Worm (Caenorhabditis elegans): Measurements from ENCODE around the gene T04C12.1.

The T04C12.1 gene

DNA sequence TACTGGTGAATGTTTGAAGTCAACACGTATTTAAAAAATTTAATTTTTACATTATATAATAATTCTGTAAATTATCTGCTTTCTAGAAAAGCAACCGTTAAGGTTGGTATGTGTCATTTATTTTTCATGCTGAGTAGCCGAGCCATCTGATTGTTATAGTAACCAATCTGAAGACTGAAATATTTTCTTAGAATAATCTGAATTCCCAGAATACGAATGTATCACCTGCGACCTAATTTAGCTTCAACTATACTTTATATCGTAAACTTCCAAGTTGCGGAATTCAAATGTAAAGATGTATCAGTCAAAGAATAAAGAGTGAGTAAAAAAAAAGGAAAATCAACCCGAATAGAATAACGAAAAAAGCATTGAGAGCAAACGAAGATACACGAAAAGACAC lies 25.8 kb downstream of the T04C12.1 start:
- TF ChIP-seq cog-1 (tag; optimal IDR thresholded peaks at IDR 0.05): no peak
- no peak for TF ChIP-seq ztf-29 (GFP tag; IDR thresholded peaks at IDR 0.05)
- no peak for TF ChIP-seq med-1 (GFP tag; optimal IDR thresholded peaks at IDR 0.05; ENCODE audit: insufficient read depth)

DNA sequence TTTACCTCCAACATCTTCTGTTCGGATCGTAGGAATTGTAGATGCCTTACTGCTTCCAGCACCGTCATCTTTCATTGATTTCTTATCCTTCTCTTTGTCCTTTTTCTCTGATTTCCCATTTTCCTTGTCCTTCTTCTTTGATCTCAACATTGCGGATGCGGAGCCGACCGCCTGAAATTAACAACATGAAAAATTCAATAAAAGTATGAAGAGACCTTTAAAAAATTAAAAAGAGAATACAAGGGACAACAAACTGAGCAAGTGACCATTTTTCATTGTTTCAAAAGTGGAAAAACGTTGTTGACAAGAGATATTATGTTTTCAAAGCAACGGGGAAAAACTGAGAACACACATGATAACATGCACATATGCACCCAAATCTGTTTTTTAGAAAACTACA lies 28.4 kb downstream of the T04C12.1 start:
- no peak for TF ChIP-seq med-1 (GFP tag; optimal IDR thresholded peaks at IDR 0.05; ENCODE audit: insufficient read depth)
- TF ChIP-seq flt-1 (GFP tag; IDR thresholded peaks at IDR 0.05): no peak
- no peak for TF ChIP-seq ztf-23 (GFP tag; IDR thresholded peaks at IDR 0.05)
- TF ChIP-seq klf-2 (GFP tag; conservative IDR thresholded peaks at IDR 0.05): no peak
- no peak for TF ChIP-seq ztf-29 (GFP tag; IDR thresholded peaks at IDR 0.05)
- TF ChIP-seq T22C8.4 (GFP tag; IDR thresholded peaks at IDR 0.05): no peak
- no peak for TF ChIP-seq tab-1 (GFP tag; IDR thresholded peaks at IDR 0.05)
- TF ChIP-seq cog-1 (tag; optimal IDR thresholded peaks at IDR 0.05): no peak

DNA sequence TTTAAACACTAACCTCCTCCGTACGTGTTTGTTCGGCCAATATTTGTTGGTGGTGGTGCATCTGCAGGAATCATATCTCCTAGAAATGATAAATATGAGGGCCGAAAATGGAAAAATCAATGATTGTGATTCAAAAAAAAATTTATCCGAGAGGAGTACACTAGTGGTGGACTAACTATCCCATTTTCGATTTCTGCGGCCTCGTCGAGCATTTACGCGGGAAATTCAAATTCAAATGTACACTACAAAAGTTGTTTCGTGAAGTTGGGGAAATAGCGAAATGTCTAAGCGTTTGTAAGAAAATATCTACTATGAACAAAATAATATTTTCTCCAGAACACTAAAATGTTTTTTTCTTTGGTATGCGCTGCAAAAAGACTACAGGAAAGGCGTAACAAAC lies 29.8 kb downstream of the T04C12.1 start:
- TF ChIP-seq T22C8.4 (GFP tag; IDR thresholded peaks at IDR 0.05) (peak; percentile 38; the same call in 1 of the 2 replicates), ztf-29 (GFP tag; IDR thresholded peaks at IDR 0.05) (no peak), ztf-23 (GFP tag; IDR thresholded peaks at IDR 0.05) (peak; percentile 71), flt-1 (GFP tag; IDR thresholded peaks at IDR 0.05) (peak; percentile 47; the same call in 1 of the 2 replicates), ref-1 (GFP tag; conservative IDR thresholded peaks at IDR 0.05) (no peak), cog-1 (tag; optimal IDR thresholded peaks at IDR 0.05) (peak; percentile 39), klf-2 (GFP tag; conservative IDR thresholded peaks at IDR 0.05) (no peak), tab-1 (GFP tag; IDR thresholded peaks at IDR 0.05) (no peak), med-1 (GFP tag; optimal IDR thresholded peaks at IDR 0.05; ENCODE audit: insufficient read depth) (no peak)

DNA sequence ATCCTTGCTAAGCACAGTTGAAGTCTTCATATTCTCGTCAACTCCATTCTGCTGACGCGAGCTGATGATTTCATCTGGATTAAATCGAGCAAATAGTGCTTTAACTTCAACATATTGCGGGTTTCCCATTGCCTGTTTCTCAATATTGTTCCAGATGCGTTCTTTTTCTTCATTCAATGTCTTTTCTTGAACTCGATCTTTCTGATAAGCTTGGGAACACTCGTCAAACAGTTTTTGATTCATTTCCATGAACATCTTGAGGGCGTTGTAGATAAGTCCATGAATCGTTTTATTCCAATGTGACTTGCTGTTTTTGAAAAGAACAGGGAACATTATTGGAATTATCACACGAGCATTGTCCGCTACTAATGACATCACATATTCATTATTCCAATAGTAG lies 31.3 kb downstream of the T04C12.1 start:
- TF ChIP-seq tab-1 (GFP tag; IDR thresholded peaks at IDR 0.05) (no peak), T22C8.4 (GFP tag; IDR thresholded peaks at IDR 0.05) (no peak), klf-2 (GFP tag; conservative IDR thresholded peaks at IDR 0.05) (no peak), flt-1 (GFP tag; IDR thresholded peaks at IDR 0.05) (no peak), med-1 (GFP tag; optimal IDR thresholded peaks at IDR 0.05; ENCODE audit: insufficient read depth) (no peak), ztf-29 (GFP tag; IDR thresholded peaks at IDR 0.05) (no peak), cog-1 (tag; optimal IDR thresholded peaks at IDR 0.05) (no peak), ref-1 (GFP tag; conservative IDR thresholded peaks at IDR 0.05) (no peak), ztf-23 (GFP tag; IDR thresholded peaks at IDR 0.05) (no peak)

DNA sequence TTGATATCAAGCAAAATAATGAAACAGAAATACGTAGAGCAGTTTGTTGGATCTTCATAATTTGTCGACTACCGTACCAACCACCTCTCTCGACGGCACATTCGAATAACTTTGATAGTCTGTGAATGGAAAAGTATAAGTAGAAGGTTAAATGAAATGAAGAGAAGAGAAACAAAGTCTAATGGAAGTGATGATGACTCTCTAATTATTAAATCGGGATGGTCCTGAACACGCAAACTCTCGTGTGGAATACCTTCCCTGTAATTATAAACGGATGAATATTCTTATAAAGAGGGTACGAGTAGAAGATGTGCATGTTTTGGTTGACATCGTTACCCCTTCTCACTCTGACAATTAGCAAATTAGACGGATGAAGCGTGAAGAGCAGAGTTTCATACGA lies 36.3 kb downstream of the T04C12.1 start, which contains the start of the genes C13G3.12 and hot-6:
Gene C13G3.12 (minus strand): TSS at position 101 of the 400 bp plus-strand sequence.
Gene hot-6 (minus strand): TSS at position 121 of the 400 bp plus-strand sequence.
- TF ChIP-seq T22C8.4 (GFP tag; IDR thresholded peaks at IDR 0.05) (no peak), ref-1 (GFP tag; conservative IDR thresholded peaks at IDR 0.05) (no peak), klf-2 (GFP tag; conservative IDR thresholded peaks at IDR 0.05) (no peak), ztf-29 (GFP tag; IDR thresholded peaks at IDR 0.05) (no peak), cog-1 (tag; optimal IDR thresholded peaks at IDR 0.05) (no peak), med-1 (GFP tag; optimal IDR thresholded peaks at IDR 0.05; ENCODE audit: insufficient read depth) (no peak)

DNA sequence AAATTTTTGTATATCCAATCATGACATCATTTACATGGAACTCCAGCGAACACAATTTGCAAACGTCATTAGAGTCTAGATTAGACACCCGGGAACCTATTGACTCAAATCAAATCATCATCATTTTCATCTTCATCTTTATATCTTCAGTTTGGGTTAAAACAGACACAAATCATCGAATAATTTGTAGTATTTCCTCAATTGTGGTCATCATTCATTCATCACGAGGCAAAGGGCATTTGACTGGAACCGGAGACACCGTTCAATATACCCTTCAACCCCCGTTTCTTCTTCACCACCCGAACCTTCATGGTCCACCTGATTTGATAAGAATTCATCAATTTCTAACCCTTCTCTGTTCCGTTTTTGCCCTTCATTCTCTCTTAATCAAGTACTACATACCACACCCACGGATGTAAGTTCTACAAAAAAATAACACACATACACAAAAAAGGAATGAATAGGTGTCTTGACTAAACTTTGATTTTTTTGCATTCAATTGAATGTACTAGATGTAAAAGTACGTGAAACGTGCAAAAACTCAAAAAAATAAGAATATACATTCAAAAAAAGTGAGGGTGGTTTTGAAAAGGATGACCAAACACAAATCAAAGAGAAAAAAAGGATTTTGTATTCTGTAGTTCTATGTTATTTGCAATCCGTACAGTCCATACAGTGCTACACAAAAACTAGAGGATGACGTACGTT lies 42.1 kb downstream of the T04C12.1 start:
- TF ChIP-seq ref-1 (GFP tag; conservative IDR thresholded peaks at IDR 0.05) (no peak), ztf-29 (GFP tag; IDR thresholded peaks at IDR 0.05) (no peak), tab-1 (GFP tag; IDR thresholded peaks at IDR 0.05) (no peak), klf-2 (GFP tag; conservative IDR thresholded peaks at IDR 0.05) (no peak), flt-1 (GFP tag; IDR thresholded peaks at IDR 0.05) (no peak), cog-1 (tag; optimal IDR thresholded peaks at IDR 0.05) (no peak), T22C8.4 (GFP tag; IDR thresholded peaks at IDR 0.05) (no peak), ztf-23 (GFP tag; IDR thresholded peaks at IDR 0.05) (no peak), med-1 (GFP tag; optimal IDR thresholded peaks at IDR 0.05; ENCODE audit: insufficient read depth) (no peak)

DNA sequence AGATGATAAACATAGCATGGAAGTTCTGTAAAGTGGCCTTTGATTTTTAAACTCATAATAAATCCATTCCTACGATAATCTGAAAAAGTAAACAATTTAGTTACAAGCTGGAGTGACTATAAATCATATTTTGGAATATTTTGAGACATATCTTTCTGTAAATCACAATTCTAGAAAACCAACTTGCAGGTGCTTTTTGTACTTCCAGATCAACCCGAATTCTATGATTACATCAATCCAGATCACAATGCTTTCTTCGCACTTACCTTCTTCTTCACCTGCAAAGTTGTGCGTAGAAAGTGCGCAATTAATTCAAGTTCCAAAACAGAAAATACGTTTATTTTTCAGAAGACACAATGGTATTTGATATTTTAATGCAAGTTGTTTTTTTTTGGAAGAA lies 44.3 kb downstream of the T04C12.1 start:
- TF ChIP-seq tab-1 (GFP tag; IDR thresholded peaks at IDR 0.05) (no peak), flt-1 (GFP tag; IDR thresholded peaks at IDR 0.05) (no peak), ztf-23 (GFP tag; IDR thresholded peaks at IDR 0.05) (no peak), ztf-29 (GFP tag; IDR thresholded peaks at IDR 0.05) (no peak), ref-1 (GFP tag; conservative IDR thresholded peaks at IDR 0.05) (no peak), klf-2 (GFP tag; conservative IDR thresholded peaks at IDR 0.05) (no peak), med-1 (GFP tag; optimal IDR thresholded peaks at IDR 0.05; ENCODE audit: insufficient read depth) (no peak), T22C8.4 (GFP tag; IDR thresholded peaks at IDR 0.05) (no peak)

DNA sequence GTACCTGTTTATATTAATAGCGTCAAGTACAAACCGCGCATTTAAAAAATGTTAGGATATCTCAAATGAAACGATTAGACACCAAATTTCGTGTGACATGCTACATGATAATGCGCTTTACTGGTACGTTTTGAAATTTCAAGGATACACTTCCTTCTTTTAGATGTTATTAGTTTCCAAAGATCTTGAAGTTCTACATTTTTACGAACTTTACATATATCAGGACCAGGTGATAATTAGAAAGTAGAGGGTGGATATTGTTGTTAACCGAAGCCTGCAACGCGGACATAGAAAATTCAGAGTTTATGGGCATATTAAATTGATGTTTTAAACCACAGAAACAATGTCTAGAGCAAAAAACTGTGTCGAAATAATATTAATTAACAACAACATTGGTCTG lies 45.9 kb downstream of the T04C12.1 start:
- no peak for TF ChIP-seq cog-1 (tag; optimal IDR thresholded peaks at IDR 0.05)
- no peak for TF ChIP-seq T22C8.4 (GFP tag; IDR thresholded peaks at IDR 0.05)
- no peak for TF ChIP-seq ref-1 (GFP tag; conservative IDR thresholded peaks at IDR 0.05)
- TF ChIP-seq ztf-23 (GFP tag; IDR thresholded peaks at IDR 0.05): no peak
- TF ChIP-seq med-1 (GFP tag; optimal IDR thresholded peaks at IDR 0.05; ENCODE audit: insufficient read depth): no peak
- no peak for TF ChIP-seq tab-1 (GFP tag; IDR thresholded peaks at IDR 0.05)
- TF ChIP-seq ztf-29 (GFP tag; IDR thresholded peaks at IDR 0.05): no peak
- no peak for TF ChIP-seq flt-1 (GFP tag; IDR thresholded peaks at IDR 0.05)
- TF ChIP-seq klf-2 (GFP tag; conservative IDR thresholded peaks at IDR 0.05): no peak

DNA sequence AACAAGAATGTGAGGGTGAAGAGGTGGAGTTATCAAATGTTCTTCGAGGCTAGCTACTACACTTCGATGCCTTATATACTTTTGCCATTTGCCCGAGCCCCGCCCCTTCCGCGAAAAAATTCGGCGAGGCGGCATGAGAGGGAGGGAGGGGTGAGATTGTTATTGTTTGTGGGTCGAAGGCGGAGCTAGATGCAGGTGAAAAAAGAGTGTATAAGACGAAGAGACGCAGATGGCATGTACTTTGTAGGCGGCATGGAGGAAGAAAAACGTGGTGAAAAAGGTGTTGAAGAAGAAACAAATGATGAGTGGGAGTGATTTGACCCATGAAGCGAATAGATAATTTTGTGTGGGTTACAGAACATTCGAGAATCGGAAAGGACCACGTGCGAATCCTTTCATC lies 46.6 kb downstream of the T04C12.1 start, which contains the start of gene C13G3.1:
Gene C13G3.1 (minus strand): TSS at position 47 of the 400 bp plus-strand sequence.
- TF ChIP-seq cog-1 (tag; optimal IDR thresholded peaks at IDR 0.05): no peak
- TF ChIP-seq T22C8.4 (GFP tag; IDR thresholded peaks at IDR 0.05): no peak
- no peak for TF ChIP-seq ztf-29 (GFP tag; IDR thresholded peaks at IDR 0.05)
- no peak for TF ChIP-seq flt-1 (GFP tag; IDR thresholded peaks at IDR 0.05)
- TF ChIP-seq klf-2 (GFP tag; conservative IDR thresholded peaks at IDR 0.05): no peak
- TF ChIP-seq ref-1 (GFP tag; conservative IDR thresholded peaks at IDR 0.05): no peak
- TF ChIP-seq ztf-23 (GFP tag; IDR thresholded peaks at IDR 0.05): no peak
- TF ChIP-seq med-1 (GFP tag; optimal IDR thresholded peaks at IDR 0.05; ENCODE audit: insufficient read depth): no peak
- TF ChIP-seq tab-1 (GFP tag; IDR thresholded peaks at IDR 0.05): no peak

Data from whole organism, midembryonic.